Fruit fly (Drosophila melanogaster) S2 (cell line): Measurements from ENCODE around the gene Atg18a.

Experiments
- CG8478 ChIP-seq: fragments of >200 bp; optimal IDR thresholded peaks from 2 replicates; lab custom pipeline; 2018
- CTCF ChIP-seq, 2 experiments: fragments of >200 bp; optimal IDR thresholded peaks; 2 replicates each; lab custom pipeline; 2018

Atg18a gene

dm6 chr3L:8175818-8176217 lies 10.8 kb upstream of the Atg18a start, which contains the start of gene RecQ4:
TSS of gene RecQ4 (minus strand) at chr3L:8175978.
- no peak for TF ChIP-seq CG8478 (lab: Kevin White, UChicago)
- no peak for TF ChIP-seq CTCF (optimal IDR thresholded peaks at IDR 0.05; lab: Kevin White, UChicago)

dm6 chr3L:8177795-8178564 lies 8.7 kb upstream of the Atg18a start, which contains the start of gene Nmt:
TSS of gene Nmt (minus strand) at chr3L:8178429.
- TF ChIP-seq CG8478 (lab: Kevin White, UChicago) (no peak), CTCF (optimal IDR thresholded peaks at IDR 0.05; lab: Kevin White, UChicago) (no peak)

dm6 chr3L:8180464-8181137 lies 6.1 kb upstream of the Atg18a start, which contains the start of the genes mthl7 and Uxs:
TSS of gene mthl7 (minus strand) at chr3L:8180514.
TSS of gene Uxs (plus strand) at chr3L:8180923.
- TF ChIP-seq CTCF (optimal IDR thresholded peaks at IDR 0.05; lab: Kevin White, UChicago) (no peak), CG8478 (lab: Kevin White, UChicago) (no peak)

- TF ChIP-seq CG8478 (lab: Kevin White, UChicago) (no peak), CTCF (optimal IDR thresholded peaks at IDR 0.05; lab: Kevin White, UChicago) (no peak)
Measured at dm6 chr3L:8185263-8186227, 1.1 kb upstream of the Atg18a start.

- TF ChIP-seq CG8478 (lab: Kevin White, UChicago) (no peak), CTCF (optimal IDR thresholded peaks at IDR 0.05; lab: Kevin White, UChicago) (no peak)
Measured at dm6 chr3L:8187397-8187811, 747 bp downstream of the Atg18a start.

- no peak for TF ChIP-seq CTCF (optimal IDR thresholded peaks at IDR 0.05; lab: Kevin White, UChicago)
- no peak for TF ChIP-seq CG8478 (lab: Kevin White, UChicago)
Measured at dm6 chr3L:8189234-8189633, 2.6 kb downstream of the Atg18a start.

- no peak for TF ChIP-seq CG8478 (lab: Kevin White, UChicago)
- no peak for TF ChIP-seq CTCF (optimal IDR thresholded peaks at IDR 0.05; lab: Kevin White, UChicago)
Measured at dm6 chr3L:8191042-8191613, 4.5 kb downstream of the Atg18a start, which contains the start of gene MED24. TSS of gene MED24 (plus strand) at chr3L:8191270.

- no peak for TF ChIP-seq CTCF (optimal IDR thresholded peaks at IDR 0.05; lab: Kevin White, UChicago)
- TF ChIP-seq CG8478 (lab: Kevin White, UChicago) = no peak
Measured at dm6 chr3L:8193016-8193415, 6.4 kb downstream of the Atg18a start, which contains the start of gene CG7387. TSS of gene CG7387 (minus strand) at chr3L:8193116.

- TF ChIP-seq CTCF (optimal IDR thresholded peaks at IDR 0.05; lab: Kevin White, UChicago) (no peak), CG8478 (lab: Kevin White, UChicago) (no peak)
Measured at dm6 chr3L:8197779-8198279, 11.2 kb downstream of the Atg18a start, which contains the start of the genes UbcE2M and Dhps. TSS of gene UbcE2M (minus strand) at chr3L:8197987. TSS of gene Dhps (plus strand) at chr3L:8198207.

- no peak for TF ChIP-seq CG8478 (lab: Kevin White, UChicago)
- no peak for TF ChIP-seq CTCF (optimal IDR thresholded peaks at IDR 0.05; lab: Kevin White, UChicago)
Measured at dm6 chr3L:8202317-8202842, 15.7 kb downstream of the Atg18a start, which contains the start of the genes CG7366 and CG13679. TSS of gene CG7366 (minus strand) at chr3L:8202417. TSS of gene CG13679 (plus strand) at chr3L:8202792.

- TF ChIP-seq CTCF (optimal IDR thresholded peaks at IDR 0.05; lab: Kevin White, UChicago) (no peak), CG8478 (lab: Kevin White, UChicago) (no peak)
Measured at dm6 chr3L:8210596-8210995, 23.9 kb downstream of the Atg18a start, which contains the start of gene tut. TSS of gene tut (minus strand) at chr3L:8210743.

- TF ChIP-seq CTCF (optimal IDR thresholded peaks at IDR 0.05; lab: Kevin White, UChicago) (no peak), CG8478 (lab: Kevin White, UChicago) (no peak)
Measured at dm6 chr3L:8211590-8211989, 24.9 kb downstream of the Atg18a start, which contains the start of gene CG8006. TSS of gene CG8006 (plus strand) at chr3L:8211890.

- TF ChIP-seq CG8478 (lab: Kevin White, UChicago) (no peak), CTCF (optimal IDR thresholded peaks at IDR 0.05; lab: Kevin White, UChicago) (no peak)
Measured at dm6 chr3L:8214980-8215379, 28.3 kb downstream of the Atg18a start, which contains the start of gene CG8012. TSS of gene CG8012 (plus strand) at chr3L:8215280.
